Fruit fly (Drosophila melanogaster) whole organism, prepupa: ENCODE measurements around the gene cup.

Source experiments
- CG10631 ChIP-seq: fragments of 200-800 bp; sonication (Bioruptor generic); optimal IDR thresholded peaks from 2 replicates; lab custom pipeline; 2016; ENCODE audit warnings: missing biosample characterization, missing genetic modification characterization
- CG10669 ChIP-seq: fragments of 200-800 bp; sonication (Bioruptor generic); optimal IDR thresholded peaks from 3 replicates; lab custom pipeline; 2018; ENCODE audit warnings: missing biosample characterization, mild to moderate bottlenecking, missing genetic modification characterization, moderate library complexity
- CG11294 ChIP-seq: fragments of 200-800 bp; sonication (Bioruptor generic); IDR thresholded peaks from 2 replicates; pipeline ENCODE4 v1.3.6; 2022; ENCODE audit warnings: missing biosample characterization, missing genetic modification characterization
- CG11902 ChIP-seq: fragments of 200-800 bp; sonication (Bioruptor generic); optimal IDR thresholded peaks from 3 replicates; lab custom pipeline; 2016; ENCODE audit warnings: missing biosample characterization, missing genetic modification characterization
- CG15336 ChIP-seq: fragments of 200-800 bp; sonication (Bioruptor generic); IDR thresholded peaks from 2 replicates; pipeline ENCODE4 v1.3.6; 2022; ENCODE audit warnings: missing biosample characterization, missing genetic modification characterization
- CG1621 ChIP-seq: fragments of 200-800 bp; sonication (Bioruptor generic); optimal IDR thresholded peaks from 3 replicates; lab custom pipeline; 2018; ENCODE audit warnings: missing biosample characterization, mild to moderate bottlenecking, missing genetic modification characterization
- CG31627 ChIP-seq: fragments of 200-800 bp; sonication (Bioruptor generic); optimal IDR thresholded peaks from 3 replicates; lab custom pipeline; 2016; ENCODE audit warnings: missing biosample characterization, missing genetic modification characterization
- CG34406 ChIP-seq: fragments of 200-800 bp; sonication (Bioruptor generic); optimal IDR thresholded peaks from 3 replicates; lab custom pipeline; 2016; ENCODE audit warnings: missing biosample characterization, missing genetic modification characterization
- CG3919 ChIP-seq: fragments of 200-800 bp; sonication (Bioruptor generic); optimal IDR thresholded peaks from 3 replicates; lab custom pipeline; 2016; ENCODE audit warnings: missing biosample characterization, missing genetic modification characterization
- CG6163 ChIP-seq: fragments of 200-800 bp; sonication (Bioruptor generic); IDR thresholded peaks from 3 replicates; pipeline ENCODE4 v1.3.6; 2022; ENCODE audit warnings: missing biosample characterization, missing genetic modification characterization
- CG6276 ChIP-seq: fragments of 200-800 bp; sonication (Bioruptor generic); optimal IDR thresholded peaks from 2 replicates; lab custom pipeline; 2017; ENCODE audit warnings: missing biosample characterization, mild to moderate bottlenecking, missing genetic modification characterization
- CG6792 ChIP-seq: fragments of 200-800 bp; sonication (Bioruptor generic); optimal IDR thresholded peaks from 3 replicates; lab custom pipeline; 2016; ENCODE audit warnings: missing biosample characterization, missing genetic modification characterization
- CG6808 ChIP-seq: fragments of 200-800 bp; sonication (Bioruptor generic); optimal IDR thresholded peaks from 3 replicates; lab custom pipeline; 2017; ENCODE audit warnings: missing biosample characterization, missing genetic modification characterization, mild to moderate bottlenecking, moderate library complexity, missing genetic modification reagents
- CG6854 ChIP-seq: fragments of 200-800 bp; sonication (Bioruptor generic); optimal IDR thresholded peaks from 2 replicates; lab custom pipeline; 2017; ENCODE audit warnings: missing biosample characterization, mild to moderate bottlenecking, missing genetic modification characterization
- CG8119 ChIP-seq: fragments of 200-800 bp; sonication (Bioruptor generic); IDR thresholded peaks from 3 replicates; pipeline ENCODE4 v1.3.6; 2022; ENCODE audit warnings: missing biosample characterization, missing genetic modification characterization
- CG8319 ChIP-seq: fragments of 200-800 bp; sonication (Bioruptor generic); optimal IDR thresholded peaks from 3 replicates; lab custom pipeline; 2016; ENCODE audit warnings: missing biosample characterization, missing genetic modification characterization
- CG8632 ChIP-seq: fragments of 200-800 bp; sonication (Bioruptor generic); optimal IDR thresholded peaks from 3 replicates; lab custom pipeline; 2016; ENCODE audit warnings: missing biosample characterization, missing genetic modification characterization
- CG9139 ChIP-seq: fragments of 200-800 bp; sonication (Bioruptor generic); optimal IDR thresholded peaks from 3 replicates; lab custom pipeline; 2017; ENCODE audit warnings: missing biosample characterization, mild to moderate bottlenecking, missing genetic modification characterization
- Eip75B ChIP-seq: fragments of 200-800 bp; sonication (Bioruptor generic); optimal IDR thresholded peaks from 3 replicates; lab custom pipeline; 2016; ENCODE audit warnings: missing biosample characterization, missing genetic modification characterization
- Eip78C ChIP-seq: fragments of 200-800 bp; sonication (Bioruptor generic); peaks from one replicate; lab custom pipeline; 2016; ENCODE audit warnings: missing biosample characterization, missing genetic modification characterization
- Ets21C ChIP-seq: fragments of 200-800 bp; sonication (Bioruptor generic); optimal IDR thresholded peaks from 3 replicates; lab custom pipeline; 2016; ENCODE audit warnings: missing biosample characterization, missing genetic modification characterization
- Lpt ChIP-seq: fragments of 200-800 bp; sonication (Bioruptor generic); optimal IDR thresholded peaks from 3 replicates; lab custom pipeline; 2016; ENCODE audit warnings: missing biosample characterization, missing genetic modification characterization
- Met ChIP-seq: fragments of 200-800 bp; sonication (Bioruptor generic); optimal IDR thresholded peaks from 3 replicates; lab custom pipeline; 2016; ENCODE audit warnings: missing biosample characterization, missing genetic modification characterization
- Smox ChIP-seq: fragments of 200-800 bp; sonication (Bioruptor generic); optimal IDR thresholded peaks from 3 replicates; lab custom pipeline; 2016; ENCODE audit warnings: missing biosample characterization, missing genetic modification characterization
- Sox102F ChIP-seq: fragments of 200-800 bp; sonication (Bioruptor generic); optimal IDR thresholded peaks from 2 replicates; lab custom pipeline; 2016; ENCODE audit warnings: missing biosample characterization, mild to moderate bottlenecking, missing genetic modification characterization
- Sox15 ChIP-seq: fragments of 200-800 bp; sonication (Bioruptor generic); optimal IDR thresholded peaks from 3 replicates; lab custom pipeline; 2016; ENCODE audit warnings: missing biosample characterization, missing genetic modification characterization
- achi ChIP-seq: fragments of 200-800 bp; sonication (Bioruptor generic); optimal IDR thresholded peaks from 3 replicates; lab custom pipeline; 2016; ENCODE audit warnings: missing biosample characterization, missing genetic modification characterization
- acj6 ChIP-seq: fragments of 200-800 bp; sonication (Bioruptor generic); optimal IDR thresholded peaks from 3 replicates; lab custom pipeline; 2016; ENCODE audit warnings: missing biosample characterization, missing genetic modification characterization
- dac ChIP-seq: fragments of 200-800 bp; sonication (Bioruptor generic); optimal IDR thresholded peaks from 2 replicates; lab custom pipeline; 2017; ENCODE audit warnings: missing biosample characterization, mild to moderate bottlenecking, missing genetic modification characterization
- dsx ChIP-seq: fragments of 200-800 bp; optimal IDR thresholded peaks from 3 replicates; lab custom pipeline; 2019; ENCODE audit warnings: missing biosample characterization, mild to moderate bottlenecking, missing genetic modification characterization, moderate library complexity; ENCODE audit not compliant: poor library complexity, severe bottlenecking
- esn ChIP-seq: fragments of 200-800 bp; sonication (Bioruptor generic); optimal IDR thresholded peaks from 2 replicates; lab custom pipeline; 2016; ENCODE audit warnings: missing biosample characterization, mild to moderate bottlenecking, missing genetic modification characterization, moderate library complexity
- fkh ChIP-seq: fragments of 200-800 bp; sonication (Bioruptor generic); optimal IDR thresholded peaks from 3 replicates; lab custom pipeline; 2017; ENCODE audit warnings: missing biosample characterization, mild to moderate bottlenecking, missing genetic modification characterization, moderate library complexity
- net ChIP-seq: fragments of 200-800 bp; sonication (Bioruptor generic); optimal IDR thresholded peaks from 3 replicates; lab custom pipeline; 2016; ENCODE audit warnings: missing biosample characterization, missing genetic modification characterization
- spab ChIP-seq: fragments of 200-800 bp; sonication (Bioruptor generic); optimal IDR thresholded peaks from 2 replicates; lab custom pipeline; 2017; ENCODE audit warnings: missing biosample characterization, mild to moderate bottlenecking, missing genetic modification characterization, missing genetic modification reagents
- ss ChIP-seq, 2 experiments: fragments of 200-800 bp; sonication (Bioruptor generic); optimal IDR thresholded peaks; 2 replicates in 1 of 2; 3 replicates in 1 of 2; lab custom pipeline; 2017 to 2018; ENCODE audit warnings: mild to moderate bottlenecking in 2 of 2, missing biosample characterization in 2 of 2, missing genetic modification characterization in 2 of 2, moderate library complexity in 1 of 2
- svp ChIP-seq: fragments of 200-800 bp; sonication (Bioruptor generic); peaks from one replicate; lab custom pipeline; 2016; ENCODE audit warnings: missing biosample characterization, missing genetic modification characterization
- topi ChIP-seq: fragments of 200-800 bp; sonication (Bioruptor generic); optimal IDR thresholded peaks from 3 replicates; lab custom pipeline; 2016; ENCODE audit warnings: missing biosample characterization, missing genetic modification characterization
- vri ChIP-seq: fragments of 200-800 bp; sonication (Bioruptor generic); optimal IDR thresholded peaks from 3 replicates; lab custom pipeline; 2016; ENCODE audit warnings: missing biosample characterization, mild to moderate bottlenecking, missing genetic modification characterization

The cup gene

dm6 chr2L:6708997-6709662 lies 45.7 kb downstream of the cup start, which contains the start of gene Tsp:
Tsp (minus strand) TSS chr2L:6709086.
- TF ChIP-seq esn (GFP tag; lab: Kevin White, UChicago) (peak; percentile 21), CG9139 (GFP tag; lab: Kevin White, UChicago) (peak; percentile 7), CG34406 (peak; percentile 7), acj6 (peak; percentile 28), CG10631 (GFP tag; lab: Kevin White, UChicago) (no peak), Eip78C (peak; percentile 71), CG15336 (peak; percentile 19; the same call in 1 of the 2 replicates), fkh (GFP tag; lab: Kevin White, UChicago) (peak; percentile 23), net (GFP tag; lab: Kevin White, UChicago) (peak; percentile 4), CG11294 (GFP tag; lab: Robert Waterston, UW) (no peak), Met (GFP tag; lab: Kevin White, UChicago) (peak; percentile 27), CG6163 (peak; percentile 56), CG8319 (no peak), Smox (GFP tag; lab: Kevin White, UChicago) (no peak), svp (GFP tag; lab: Kevin White, UChicago) (peak; percentile 64), CG3919 (GFP tag; lab: Kevin White, UChicago) (peak; percentile 17), vri (GFP tag; lab: Kevin White, UChicago) (no peak), ss (GFP tag; optimal IDR thresholded peaks at IDR 0.05; lab: Kevin White, UChicago) (peak; percentile 5 to 41), CG8119 (peak; percentile 13; the same call in 1 of the 3 replicates), CG6808 (GFP tag; lab: Kevin White, UChicago) (peak; percentile 4), Eip75B (GFP tag; lab: Kevin White, UChicago) (no peak), achi (GFP tag; lab: Kevin White, UChicago) (peak; percentile 12), CG1621 (peak; percentile 36), spab (GFP tag; lab: Kevin White, UChicago) (no peak), CG31627 (GFP tag; lab: Kevin White, UChicago) (no peak), CG11902 (GFP tag; lab: Kevin White, UChicago) (no peak), CG8632 (GFP tag; lab: Kevin White, UChicago) (no peak), Sox102F (no peak), CG10669 (GFP tag; lab: Kevin White, UChicago) (no peak), Sox15 (GFP tag; lab: Kevin White, UChicago) (no peak)

- no peak for TF ChIP-seq Sox102F
- peak; percentile 96 for TF ChIP-seq svp (GFP tag; lab: Kevin White, UChicago)
- TF ChIP-seq CG6792 (GFP tag; lab: Kevin White, UChicago) = no peak
These were observed 52.8 kb downstream of the cup start, which contains the start of gene AkhR for dm6 chr2L:6716182-6716770. AkhR (minus strand) TSS chr2L:6716186.

- TF ChIP-seq CG6854 (GFP tag; lab: Kevin White, UChicago) = no peak
- TF ChIP-seq ss (GFP tag; optimal IDR thresholded peaks at IDR 0.05; lab: Kevin White, UChicago) = no peak
- TF ChIP-seq topi (GFP tag; lab: Kevin White, UChicago) = no peak
- TF ChIP-seq CG31627 (GFP tag; lab: Kevin White, UChicago) = no peak
- TF ChIP-seq dsx = no peak
- no peak for TF ChIP-seq CG6792 (GFP tag; lab: Kevin White, UChicago)
- no peak for TF ChIP-seq Lpt (GFP tag; lab: Kevin White, UChicago)
- no peak for TF ChIP-seq dac (GFP tag; lab: Kevin White, UChicago)
- no peak for TF ChIP-seq CG6276
- TF ChIP-seq spab (GFP tag; lab: Kevin White, UChicago) = no peak
- no peak for TF ChIP-seq Ets21C (GFP tag; lab: Kevin White, UChicago)
- TF ChIP-seq CG34406 = no peak
- TF ChIP-seq, all 60 proteins: peak for 0
These were observed 53.5 kb downstream of the cup start for dm6 chr2L:6716921-6717320.
